Worm (Caenorhabditis elegans) whole organism, L4 larva: Measurements from ENCODE around the gene clec-48.

ENCODE experiments used
- ZK546.5 ChIP-seq, 2 experiments: sonication (generic microtip); optimal IDR thresholded peaks; 2 replicates each; lab custom pipeline; 2017; ENCODE audit warnings: missing biosample characterization in 2 of 2, missing genetic modification characterization in 2 of 2
- duxl-1 ChIP-seq: sonication (generic microtip); optimal IDR thresholded peaks from 2 replicates; lab custom pipeline; 2016; ENCODE audit warnings: mild to moderate bottlenecking, missing genetic modification characterization, moderate library complexity, missing compliant biosample characterization; ENCODE audit not compliant: poor library complexity
- jun-1 ChIP-seq: fragments of 150-350 bp; optimal IDR thresholded peaks from 2 replicates; lab custom pipeline; 2014; ENCODE audit warnings: missing biosample characterization, missing genetic modification reagents, missing genetic modification characterization
- lin-39 ChIP-seq: fragments of 150-350 bp; optimal IDR thresholded peaks from 2 replicates; lab custom pipeline; 2014; ENCODE audit warnings: missing biosample characterization, missing genetic modification reagents, missing genetic modification characterization
- mdl-1 ChIP-seq, 2 experiments: fragments of 150-350 bp in 1 of 2; sonication (generic microtip) in 1 of 2; optimal IDR thresholded peaks; 2 replicates each; lab custom pipeline; 2014 to 2017; ENCODE audit warnings: missing biosample characterization in 2 of 2, missing genetic modification characterization in 2 of 2
- nhr-11 ChIP-seq: fragments of 150-350 bp; optimal IDR thresholded peaks from 2 replicates; lab custom pipeline; 2014; ENCODE audit warnings: missing biosample characterization, missing genetic modification characterization
- vab-7 ChIP-seq: fragments of 200-800 bp; sonication (Bioruptor generic); IDR thresholded peaks from 2 replicates; pipeline ENCODE4 v1.3.6; 2022; ENCODE audit warnings: missing genetic modification reagents, missing genetic modification characterization, missing compliant biosample characterization

ce11 chrV:18128545-18128944 lies 29.3 kb upstream of the clec-48 start:
- TF ChIP-seq vab-7 (GFP tag; lab: Robert Waterston, UW) (no peak), lin-39 (no peak), nhr-11 (tag; lab: Kevin White, UChicago) (no peak), mdl-1 (tag; optimal IDR thresholded peaks at IDR 0.05; lab: Kevin White, UChicago) (no peak), duxl-1 (tag; lab: Kevin White, UChicago) (no peak), jun-1 (tag; lab: Kevin White, UChicago) (no peak), ZK546.5 (tag; optimal IDR thresholded peaks at IDR 0.05; lab: Kevin White, UChicago) (no peak)
